Worm (Caenorhabditis elegans): Measurements from ENCODE around the gene rab-37.

rab-37 gene

DNA sequence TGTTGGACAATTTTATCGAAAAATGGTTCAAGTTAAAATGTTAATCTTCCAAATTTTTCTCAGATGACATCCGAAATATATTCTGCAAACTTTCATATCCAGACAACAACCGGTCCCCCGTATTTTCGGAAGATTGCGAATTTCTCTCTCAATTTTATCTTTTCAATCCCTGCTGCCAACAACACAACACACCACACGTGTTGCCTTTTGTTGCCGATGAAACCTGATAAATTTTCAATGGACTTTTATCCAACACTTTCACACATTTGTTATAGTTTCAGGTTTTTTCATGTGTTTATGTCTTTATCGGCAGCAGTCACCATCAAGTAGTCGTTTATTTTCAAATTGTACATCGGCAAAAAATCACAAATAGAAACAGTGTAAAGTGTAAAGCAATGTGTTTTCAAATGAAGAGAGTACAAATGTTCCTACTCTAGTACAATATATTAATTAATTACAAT lies 10.6 kb upstream of the rab-37 start (continued):
- TF ChIP-seq lir-3 (tag; optimal IDR thresholded peaks at IDR 0.05) (no peak), duxl-1 (tag; optimal IDR thresholded peaks at IDR 0.05; ENCODE audit: poor library complexity) (no peak), Y105C5A.15 (GFP tag; IDR thresholded peaks at IDR 0.05) (no peak), aha-1 (tag) (no peak), zip-2 (tag; optimal IDR thresholded peaks at IDR 0.05) (peak; percentile 23), spr-1 (tag; optimal IDR thresholded peaks at IDR 0.05) (peak; percentile 2), hlh-11 (tag; optimal IDR thresholded peaks at IDR 0.05) (peak; percentile 45), sdz-12 (GFP tag; optimal IDR thresholded peaks at IDR 0.05) (no peak), F49E8.2 (tag; optimal IDR thresholded peaks at IDR 0.05; ENCODE audit: borderline replicate concordance) (no peak), nhr-48 (tag; optimal IDR thresholded peaks at IDR 0.05) (no peak), ztf-11 (tag; optimal IDR thresholded peaks at IDR 0.05) (no peak), mdt-29 (GFP tag; IDR thresholded peaks at IDR 0.05) (no peak), nhr-111 (GFP tag; optimal IDR thresholded peaks at IDR 0.05) (no peak), rbr-2 (tag; optimal IDR thresholded peaks at IDR 0.05) (no peak), dmd-6 (GFP tag; IDR thresholded peaks at IDR 0.05) (peak; percentile 26; the same call in 1 of the 2 replicates), egl-43 (GFP tag; IDR thresholded peaks at IDR 0.05) (no peak), aly-2 (tag; optimal IDR thresholded peaks at IDR 0.05) (no peak), T26A8.4 (GFP tag; IDR thresholded peaks at IDR 0.05) (peak; percentile 62; the same call in 1 of the 2 replicates), ZK546.5 (tag; optimal IDR thresholded peaks at IDR 0.05) (no peak), ceh-82 (tag; optimal IDR thresholded peaks at IDR 0.05) (no peak), set-16 (GFP tag; IDR thresholded peaks at IDR 0.05) (no peak), ceh-28 (tag; optimal IDR thresholded peaks at IDR 0.05) (no peak), gei-8 (GFP tag; optimal IDR thresholded peaks at IDR 0.05) (no peak), mxl-2 (GFP tag; conservative IDR thresholded peaks at IDR 0.05) (0 out of 2 replicates have a peak, but pooled peaks have one; percentile 2), mdl-1 (tag; optimal IDR thresholded peaks at IDR 0.05) (peak in 1 of 2 experiments; percentile 73), lin-15B (tag; optimal IDR thresholded peaks at IDR 0.05) (no peak), vab-7 (GFP tag; IDR thresholded peaks at IDR 0.05) (no peak), php-3 (GFP tag; IDR thresholded peaks at IDR 0.05) (peak; percentile 57; the same call in 1 of the 2 replicates), zip-11 (GFP tag; IDR thresholded peaks at IDR 0.05) (no peak), Y5F2A.4 (GFP tag; optimal IDR thresholded peaks at IDR 0.05) (no peak), unc-130 (GFP tag; optimal IDR thresholded peaks at IDR 0.05) (no peak), daf-19 (GFP tag; conservative IDR thresholded peaks at IDR 0.05) (no peak), attf-4 (tag; optimal IDR thresholded peaks at IDR 0.05) (no peak), unc-62 (GFP tag; optimal IDR thresholded peaks at IDR 0.05 in 1 of 2) (peak in 1 of 2 experiments; percentile 91), unc-62 (tag; optimal IDR thresholded peaks at IDR 0.05) (no peak), lsy-2 (tag; optimal IDR thresholded peaks at IDR 0.05) (no peak), ama-1 (optimal IDR thresholded peaks at IDR 0.05) (peak; percentile 91), unc-39 (tag; optimal IDR thresholded peaks at IDR 0.05) (no peak), ceh-20 (GFP tag; IDR thresholded peaks at IDR 0.05) (0 out of 2 replicates have a peak, but pooled peaks have one; percentile 35), daf-8 (GFP tag; IDR thresholded peaks at IDR 0.05) (no peak), lin-1 (GFP tag; IDR thresholded peaks at IDR 0.05) (no peak), nhr-28 (tag; optimal IDR thresholded peaks at IDR 0.05) (peak; percentile 18), nhr-10 (tag; optimal IDR thresholded peaks at IDR 0.05) (peak; percentile 40), nhr-6 (tag; optimal IDR thresholded peaks at IDR 0.05) (no peak), F10B5.3 (tag; optimal IDR thresholded peaks at IDR 0.05) (no peak), dpl-1 (GFP tag; optimal IDR thresholded peaks at IDR 0.05) (no peak), nhr-237 (tag; optimal IDR thresholded peaks at IDR 0.05) (no peak), F26F4.8 (GFP tag; conservative IDR thresholded peaks at IDR 0.05) (no peak), cey-2 (tag; optimal IDR thresholded peaks at IDR 0.05; ENCODE audit: borderline replicate concordance, insufficient read depth) (no peak), nhr-11 (tag; optimal IDR thresholded peaks at IDR 0.05) (no peak), ZK337.2 (GFP tag; IDR thresholded peaks at IDR 0.05) (no peak), arid-1 (GFP tag; conservative IDR thresholded peaks at IDR 0.05) (no peak), jun-1 (tag; optimal IDR thresholded peaks at IDR 0.05) (no peak)
